Worm (Caenorhabditis elegans) whole organism, young adult: ENCODE measurements around the gene ZK1127.13.

Source experiments
- F33H1.4 ChIP-seq: fragments of 200-800 bp; sonication (Bioruptor generic); IDR thresholded peaks from 2 replicates; pipeline ENCODE4 v1.3.6; 2022; ENCODE audit warnings: missing genetic modification reagents, missing genetic modification characterization, missing compliant biosample characterization
- F39B2.1 ChIP-seq: fragments of 200-800 bp; sonication (Bioruptor generic); IDR thresholded peaks from 2 replicates; pipeline ENCODE4 v1.3.6; 2022; ENCODE audit warnings: missing genetic modification reagents, missing genetic modification characterization, missing compliant biosample characterization
- F49E8.2 ChIP-seq: sonication (generic microtip); optimal IDR thresholded peaks from 3 replicates; lab custom pipeline; 2017; ENCODE audit warnings: missing genetic modification characterization, mild to moderate bottlenecking, missing compliant biosample characterization, antibody characterized with exemption, moderate library complexity; ENCODE audit not compliant: insufficient read depth
- F52B5.7 ChIP-seq: sonication (generic microtip); optimal IDR thresholded peaks from 2 replicates; lab custom pipeline; 2016; ENCODE audit warnings: mild to moderate bottlenecking, missing genetic modification characterization, missing compliant biosample characterization
- F57C9.4 ChIP-seq: sonication (generic microtip); optimal IDR thresholded peaks from 2 replicates; lab custom pipeline; 2017; ENCODE audit warnings: mild to moderate bottlenecking, missing genetic modification characterization, missing compliant biosample characterization
- K11D2.4 ChIP-seq: fragments of 200-800 bp; sonication (Bioruptor generic); IDR thresholded peaks from 2 replicates; pipeline ENCODE4 v1.3.6; 2022; ENCODE audit warnings: missing genetic modification reagents, missing genetic modification characterization, missing compliant biosample characterization
- Y79H2A.3 ChIP-seq: fragments of 200-800 bp; sonication (Bioruptor generic); conservative IDR thresholded peaks from 2 replicates; pipeline ENCODE4 v1.3.6; 2022; ENCODE audit warnings: missing genetic modification reagents, missing genetic modification characterization, missing compliant biosample characterization
- ZK185.1 ChIP-seq: sonication (generic microtip); optimal IDR thresholded peaks from 2 replicates; lab custom pipeline; 2016; ENCODE audit warnings: mild to moderate bottlenecking, missing genetic modification characterization, missing compliant biosample characterization; ENCODE audit not compliant: poor library complexity, severe bottlenecking
- akir-1 ChIP-seq: fragments of 200-800 bp; sonication (Bioruptor generic); optimal IDR thresholded peaks from 2 replicates; lab custom pipeline; 2018; ENCODE audit warnings: mild to moderate bottlenecking, missing genetic modification characterization, moderate library complexity, missing compliant biosample characterization
- ama-1 ChIP-seq, 3 experiments: fragments of 150-350 bp in 1 of 3; sonication (generic microtip) in 2 of 3; optimal IDR thresholded peaks; 2 replicates each; lab custom pipeline; 2014 to 2018; ENCODE audit warnings: missing biosample characterization in 2 of 3, missing genetic modification characterization in 2 of 3, missing genetic modification reagents in 2 of 3
- aptf-2 ChIP-seq: fragments of 200-800 bp; sonication (Bioruptor generic); conservative IDR thresholded peaks from 2 replicates; pipeline ENCODE4 v1.3.6; 2022; ENCODE audit warnings: missing genetic modification reagents, missing genetic modification characterization, missing compliant biosample characterization
- aptf-3 ChIP-seq: fragments of 200-800 bp; sonication (Bioruptor generic); IDR thresholded peaks from 2 replicates; pipeline ENCODE4 v1.3.6; 2022; ENCODE audit warnings: missing genetic modification characterization, missing compliant biosample characterization
- attf-6 ChIP-seq: fragments of 200-800 bp; sonication (Bioruptor generic); IDR thresholded peaks from 2 replicates; pipeline ENCODE4 v1.3.6; 2022; ENCODE audit warnings: missing genetic modification reagents, missing genetic modification characterization, missing compliant biosample characterization
- bed-2 ChIP-seq: fragments of 200-800 bp; sonication (Bioruptor generic); IDR thresholded peaks from 2 replicates; pipeline ENCODE4 v1.3.6; 2022; ENCODE audit warnings: missing genetic modification reagents, missing genetic modification characterization, missing compliant biosample characterization
- ccch-3 ChIP-seq: fragments of 200-800 bp; sonication (Bioruptor generic); optimal IDR thresholded peaks from 2 replicates; lab custom pipeline; 2018; ENCODE audit warnings: mild to moderate bottlenecking, missing genetic modification characterization, missing compliant biosample characterization
- cebp-1 ChIP-seq, 2 experiments: fragments of 200-800 bp in 1 of 2; sonication (Bioruptor generic) in 1 of 2; sonication (generic microtip) in 1 of 2; IDR thresholded peaks in 1 of 2; optimal IDR thresholded peaks in 1 of 2; 2 replicates each; pipeline versions ENCODE4 v1.3.6 to Lab custom; 2017 to 2022; ENCODE audit warnings: missing compliant biosample characterization in 2 of 2, missing genetic modification characterization in 2 of 2, mild to moderate bottlenecking in 1 of 2, missing genetic modification reagents in 1 of 2, moderate library complexity in 1 of 2
- ceh-100 ChIP-seq: fragments of 200-800 bp; sonication (Bioruptor generic); IDR thresholded peaks from 2 replicates; pipeline ENCODE4 v1.3.6; 2022; ENCODE audit warnings: missing genetic modification reagents, missing genetic modification characterization, missing compliant biosample characterization
- efl-1 ChIP-seq: fragments of 150-350 bp; optimal IDR thresholded peaks from 2 replicates; lab custom pipeline; 2014; ENCODE audit warnings: missing biosample characterization, missing genetic modification reagents, missing genetic modification characterization
- egl-44 ChIP-seq: fragments of 200-800 bp; sonication (Bioruptor generic); IDR thresholded peaks from 2 replicates; pipeline ENCODE4 v1.3.6; 2022; ENCODE audit warnings: missing genetic modification reagents, missing genetic modification characterization, missing compliant biosample characterization
- egrh-3 ChIP-seq: fragments of 200-800 bp; sonication (Bioruptor generic); IDR thresholded peaks from 2 replicates; pipeline ENCODE4 v1.3.6; 2022; ENCODE audit warnings: missing genetic modification reagents, missing genetic modification characterization, missing compliant biosample characterization
- ekl-4 ChIP-seq: fragments of 200-800 bp; sonication (Bioruptor generic); IDR thresholded peaks from 2 replicates; pipeline ENCODE4 v1.3.6; 2022; ENCODE audit warnings: missing genetic modification reagents, missing genetic modification characterization, missing compliant biosample characterization
- fkh-3 ChIP-seq: sonication (generic microtip); optimal IDR thresholded peaks from 2 replicates; lab custom pipeline; 2016; ENCODE audit warnings: mild to moderate bottlenecking, missing genetic modification characterization, missing compliant biosample characterization
- hmg-20 ChIP-seq: fragments of 200-800 bp; sonication (Bioruptor generic); IDR thresholded peaks from 2 replicates; pipeline ENCODE4 v1.3.6; 2022; ENCODE audit warnings: missing genetic modification reagents, missing genetic modification characterization, missing compliant biosample characterization
- hrde-1 ChIP-seq: sonication (generic microtip); optimal IDR thresholded peaks from 2 replicates; lab custom pipeline; 2016; ENCODE audit warnings: missing genetic modification characterization, mild to moderate bottlenecking, missing compliant biosample characterization, moderate library complexity, missing genotype, missing genetic modification reagents, borderline replicate concordance
- lin-54 ChIP-seq: fragments of 200-800 bp; sonication (Bioruptor generic); optimal IDR thresholded peaks from 2 replicates; lab custom pipeline; 2018; ENCODE audit warnings: mild to moderate bottlenecking, missing genetic modification characterization, missing compliant biosample characterization
- lir-1 ChIP-seq: fragments of 200-800 bp; sonication (Bioruptor generic); conservative IDR thresholded peaks from 2 replicates; pipeline ENCODE4 v1.3.6; 2022; ENCODE audit warnings: missing genetic modification reagents, missing genetic modification characterization, missing compliant biosample characterization
- lsy-27 ChIP-seq: sonication (generic microtip); optimal IDR thresholded peaks from 2 replicates; lab custom pipeline; 2017; ENCODE audit warnings: missing genetic modification characterization, mild to moderate bottlenecking, missing compliant biosample characterization, antibody characterized with exemption, missing genotype, borderline replicate concordance; ENCODE audit not compliant: insufficient read depth
- madf-10 ChIP-seq: sonication (generic microtip); optimal IDR thresholded peaks from 2 replicates; lab custom pipeline; 2016; ENCODE audit warnings: mild to moderate bottlenecking, missing genetic modification characterization, missing compliant biosample characterization
- madf-3 ChIP-seq: fragments of 200-800 bp; sonication (Bioruptor generic); IDR thresholded peaks from 2 replicates; pipeline ENCODE4 v1.3.6; 2022; ENCODE audit warnings: missing genetic modification reagents, missing genetic modification characterization, missing compliant biosample characterization
- nfya-1 ChIP-seq: sonication (generic microtip); optimal IDR thresholded peaks from 2 replicates; lab custom pipeline; 2017; ENCODE audit warnings: antibody characterized with exemption, missing compliant biosample characterization, missing genetic modification characterization, borderline replicate concordance; ENCODE audit not compliant: insufficient read depth
- nhr-179 ChIP-seq: sonication (generic microtip); optimal IDR thresholded peaks from 2 replicates; lab custom pipeline; 2016; ENCODE audit warnings: mild to moderate bottlenecking, missing genetic modification characterization, missing compliant biosample characterization
- pbrm-1 ChIP-seq: fragments of 200-800 bp; sonication (Bioruptor generic); IDR thresholded peaks from 2 replicates; pipeline ENCODE4 v1.3.6; 2022; ENCODE audit warnings: missing genetic modification reagents, missing genetic modification characterization, missing compliant biosample characterization
- rcor-1 ChIP-seq: fragments of 200-800 bp; sonication (Bioruptor generic); IDR thresholded peaks from 2 replicates; pipeline ENCODE4 v1.3.6; 2022; ENCODE audit warnings: missing genetic modification reagents, missing genetic modification characterization, missing compliant biosample characterization
- rec-8 ChIP-seq, 2 experiments: sonication (generic microtip); optimal IDR thresholded peaks; 2 replicates each; lab custom pipeline; 2016; ENCODE audit warnings: mild to moderate bottlenecking in 2 of 2, missing genetic modification characterization in 2 of 2, missing genetic modification reagents in 2 of 2, missing genotype in 2 of 2, missing biosample characterization in 1 of 2, missing compliant biosample characterization in 1 of 2, moderate library complexity in 1 of 2
- sdz-38 ChIP-seq: sonication (generic microtip); optimal IDR thresholded peaks from 2 replicates; lab custom pipeline; 2016; ENCODE audit warnings: missing genotype, missing genetic modification characterization, missing compliant biosample characterization
- snpc-1.1 ChIP-seq: sonication (generic microtip); optimal IDR thresholded peaks from 2 replicates; lab custom pipeline; 2017; ENCODE audit warnings: missing genetic modification characterization, mild to moderate bottlenecking, missing compliant biosample characterization, antibody characterized with exemption, moderate library complexity, missing genotype, missing genetic modification reagents; ENCODE audit not compliant: insufficient read depth
- snpc-1.3 ChIP-seq: sonication (generic microtip); optimal IDR thresholded peaks from 2 replicates; lab custom pipeline; 2017; ENCODE audit warnings: missing genetic modification characterization, mild to moderate bottlenecking, missing compliant biosample characterization, antibody characterized with exemption, moderate library complexity, missing genotype, missing genetic modification reagents; ENCODE audit not compliant: insufficient read depth
- snpc-3.4 ChIP-seq: sonication (generic microtip); optimal IDR thresholded peaks from 2 replicates; lab custom pipeline; 2017; ENCODE audit warnings: missing genetic modification characterization, mild to moderate bottlenecking, missing compliant biosample characterization, antibody characterized with exemption, moderate library complexity, missing genotype, missing genetic modification reagents
- snpc-4 ChIP-seq, 5 experiments: fragments of 150-350 bp in 1 of 5; sonication (generic microtip) in 4 of 5; optimal IDR thresholded peaks; 2 replicates each; lab custom pipeline; 2014 to 2018; ENCODE audit warnings: missing genetic modification characterization in 5 of 5, missing biosample characterization in 3 of 5, antibody characterized with exemption in 2 of 5, mild to moderate bottlenecking in 2 of 5, missing compliant biosample characterization in 2 of 5, missing genotype in 2 of 5, moderate library complexity in 2 of 5, missing genetic modification reagents in 1 of 5
- sptf-2 ChIP-seq: fragments of 200-800 bp; sonication (Bioruptor generic); optimal IDR thresholded peaks from 2 replicates; lab custom pipeline; 2018; ENCODE audit warnings: mild to moderate bottlenecking, missing genetic modification characterization, missing compliant biosample characterization
- unc-130 ChIP-seq: sonication (generic microtip); optimal IDR thresholded peaks from 2 replicates; lab custom pipeline; 2016; ENCODE audit warnings: missing genetic modification reagents, missing genetic modification characterization, missing compliant biosample characterization
- xnd-1 ChIP-seq: sonication (generic microtip); optimal IDR thresholded peaks from 2 replicates; lab custom pipeline; 2016; ENCODE audit warnings: missing genotype, missing genetic modification reagents, missing genetic modification characterization, missing compliant biosample characterization
- zfh-2 ChIP-seq: fragments of 200-800 bp; sonication (Bioruptor generic); conservative IDR thresholded peaks from 2 replicates; pipeline ENCODE4 v1.3.6; 2022; ENCODE audit warnings: missing genetic modification reagents, missing genetic modification characterization, missing compliant biosample characterization
- zim-3 ChIP-seq: sonication (generic microtip); optimal IDR thresholded peaks from 2 replicates; lab custom pipeline; 2017; ENCODE audit warnings: mild to moderate bottlenecking, missing genetic modification characterization, moderate library complexity, missing compliant biosample characterization

The ZK1127.13 gene

ce11 chrII:7075564-7076228 is 22.6 kb downstream of the ZK1127.13 start, which contains the start of gene T02G5.7 (continued):
- no peak for TF ChIP-seq aptf-2
- no peak for TF ChIP-seq snpc-1.1 (tag; lab: Kevin White, UChicago)
- TF ChIP-seq lin-54 (GFP tag; lab: Kevin White, UChicago), result peak; percentile 5
- TF ChIP-seq madf-3, result no peak
- TF ChIP-seq cebp-1 (GFP tag; IDR thresholded peaks at IDR 0.05; lab: Robert Waterston, UW), result no peak
- peak; percentile 36 for TF ChIP-seq cebp-1 (tag; optimal IDR thresholded peaks at IDR 0.05; lab: Kevin White, UChicago)
- TF ChIP-seq fkh-3 (tag; lab: Kevin White, UChicago), result no peak
- TF ChIP-seq F57C9.4 (tag; lab: Kevin White, UChicago), result no peak
- TF ChIP-seq K11D2.4 (GFP tag; lab: Robert Waterston, UW), result no peak; the same call in 1 of the 2 replicates
- TF ChIP-seq F52B5.7, result no peak
- TF ChIP-seq xnd-1 (tag; lab: Kevin White, UChicago), result no peak
- TF ChIP-seq nfya-1 (tag; lab: Kevin White, UChicago), result no peak
- no peak for TF ChIP-seq sdz-38 (tag; lab: Kevin White, UChicago)
- TF ChIP-seq egrh-3 (GFP tag; lab: Robert Waterston, UW), result no peak
- no peak for TF ChIP-seq akir-1 (GFP tag; lab: Kevin White, UChicago)
- no peak for TF ChIP-seq F39B2.1 (GFP tag; lab: Robert Waterston, UW)
- no peak for TF ChIP-seq aptf-3
- no peak for TF ChIP-seq bed-2 (GFP tag; lab: Robert Waterston, UW)
- peak; percentile 74 for TF ChIP-seq zim-3 (tag; lab: Kevin White, UChicago)
- no peak for TF ChIP-seq hmg-20 (GFP tag; lab: Robert Waterston, UW)
- TF ChIP-seq F49E8.2 (tag; lab: Kevin White, UChicago), result no peak
- TF ChIP-seq snpc-3.4, result no peak
- TF ChIP-seq ceh-100, result no peak; the same call in 1 of the 2 replicates
- no peak for TF ChIP-seq lir-1 (GFP tag; lab: Robert Waterston, UW)
- 0 out of 2 replicates have a peak, but pooled peaks have one; percentile 15 for TF ChIP-seq pbrm-1 (GFP tag; lab: Robert Waterston, UW)
- TF ChIP-seq zfh-2 (GFP tag; lab: Robert Waterston, UW), result no peak
- TF ChIP-seq ccch-3 (GFP tag; lab: Kevin White, UChicago), result no peak
- TF ChIP-seq F33H1.4, result no peak
- no peak for TF ChIP-seq attf-6 (GFP tag; lab: Robert Waterston, UW)
- no peak for TF ChIP-seq snpc-4 (GFP tag; optimal IDR thresholded peaks at IDR 0.05; lab: Kevin White, UChicago)
- no peak for TF ChIP-seq snpc-4 (tag; optimal IDR thresholded peaks at IDR 0.05; lab: Kevin White, UChicago)
- no peak for TF ChIP-seq efl-1 (GFP tag; lab: Kevin White, UChicago)
- TF ChIP-seq Y79H2A.3 (GFP tag; lab: Robert Waterston, UW), result no peak
- TF ChIP-seq ZK185.1, result no peak
- TF ChIP-seq snpc-1.3 (tag; lab: Kevin White, UChicago), result no peak
- no peak for TF ChIP-seq lsy-27 (tag; lab: Kevin White, UChicago)
- TF ChIP-seq nhr-179 (tag; lab: Kevin White, UChicago), result no peak
- no peak for TF ChIP-seq madf-10 (tag; lab: Kevin White, UChicago)
- TF ChIP-seq ekl-4 (GFP tag; lab: Robert Waterston, UW), result 0 out of 2 replicates have a peak, but pooled peaks have one; percentile 17
- TF ChIP-seq rcor-1 (GFP tag; lab: Robert Waterston, UW), result no peak
- TF ChIP-seq sptf-2 (GFP tag; lab: Kevin White, UChicago), result no peak
- no peak for TF ChIP-seq egl-44
- TF ChIP-seq ama-1 (optimal IDR thresholded peaks at IDR 0.05; lab: Kevin White, UChicago), result peak; percentile 29
- no peak for TF ChIP-seq ama-1 (GFP tag; optimal IDR thresholded peaks at IDR 0.05; lab: Kevin White, UChicago)
- TF ChIP-seq rec-8 (tag; optimal IDR thresholded peaks at IDR 0.05; lab: Kevin White, UChicago), result no peak
- no peak for TF ChIP-seq unc-130 (GFP tag; lab: Kevin White, UChicago)
- no peak for TF ChIP-seq hrde-1 (tag; lab: Kevin White, UChicago)
